Worm (Caenorhabditis elegans) whole organism, mixed stage, embryonic: ENCODE measurements around the gene lpr-3.

Experiments
- M03D4.4 ChIP-seq: sonication (generic microtip); optimal IDR thresholded peaks from 2 replicates; lab custom pipeline; 2017; ENCODE audit warnings: mild to moderate bottlenecking, missing genetic modification characterization, missing compliant biosample characterization
- bed-3 ChIP-seq: fragments of 200-800 bp; sonication (Bioruptor generic); optimal IDR thresholded peaks from 3 replicates; lab custom pipeline; 2018; ENCODE audit warnings: mild to moderate bottlenecking, missing genetic modification characterization, moderate library complexity, missing compliant biosample characterization
- ceh-83 ChIP-seq: fragments of 200-800 bp; sonication (Bioruptor generic); optimal IDR thresholded peaks from 2 replicates; lab custom pipeline; 2018; ENCODE audit warnings: mild to moderate bottlenecking, missing genetic modification characterization, missing compliant biosample characterization
- ces-1 ChIP-seq: fragments of 150-350 bp; optimal IDR thresholded peaks from 2 replicates; lab custom pipeline; 2014; ENCODE audit warnings: missing biosample characterization, missing genetic modification reagents, missing genetic modification characterization
- cnd-1 ChIP-seq: fragments of 200-800 bp; sonication (Bioruptor generic); optimal IDR thresholded peaks from 2 replicates; lab custom pipeline; 2018; ENCODE audit warnings: mild to moderate bottlenecking, missing genetic modification characterization, missing compliant biosample characterization
- drap-1 ChIP-seq: fragments of 200-800 bp; sonication (Bioruptor generic); optimal IDR thresholded peaks from 3 replicates; lab custom pipeline; 2018; ENCODE audit warnings: mild to moderate bottlenecking, missing genetic modification characterization, missing compliant biosample characterization
- elt-1 ChIP-seq: sonication (generic microtip); optimal IDR thresholded peaks from 2 replicates; lab custom pipeline; 2017; ENCODE audit warnings: missing genetic modification characterization, mild to moderate bottlenecking, missing compliant biosample characterization, antibody characterized with exemption, moderate library complexity, borderline replicate concordance; ENCODE audit not compliant: insufficient read depth
- elt-3 ChIP-seq: fragments of 150-350 bp; optimal IDR thresholded peaks from 2 replicates; lab custom pipeline; 2014; ENCODE audit warnings: missing biosample characterization, missing genetic modification characterization
- flh-1 ChIP-seq: fragments of 200-800 bp; sonication (Bioruptor generic); optimal IDR thresholded peaks from 2 replicates; lab custom pipeline; 2018; ENCODE audit warnings: mild to moderate bottlenecking, missing genetic modification characterization, moderate library complexity, missing compliant biosample characterization
- ham-2 ChIP-seq: fragments of 200-800 bp; sonication (Bioruptor generic); optimal IDR thresholded peaks from 2 replicates; lab custom pipeline; 2018; ENCODE audit warnings: mild to moderate bottlenecking, missing genetic modification characterization, missing compliant biosample characterization
- hlh-1 ChIP-seq: fragments of 150-350 bp; optimal IDR thresholded peaks from 2 replicates; lab custom pipeline; 2014; ENCODE audit warnings: missing biosample characterization, missing genetic modification reagents, missing genetic modification characterization
- lin-13 ChIP-seq: fragments of 150-350 bp; optimal IDR thresholded peaks from 2 replicates; lab custom pipeline; 2014; ENCODE audit warnings: missing biosample characterization, missing genetic modification characterization
- lin-32 ChIP-seq: fragments of 200-800 bp; sonication (Bioruptor generic); optimal IDR thresholded peaks from 2 replicates; lab custom pipeline; 2018; ENCODE audit warnings: mild to moderate bottlenecking, missing genetic modification characterization, missing compliant biosample characterization
- lsy-2 ChIP-seq: fragments of 150-350 bp; optimal IDR thresholded peaks from 2 replicates; lab custom pipeline; 2014; ENCODE audit warnings: missing biosample characterization, missing genetic modification characterization
- mab-5 ChIP-seq: fragments of 150-350 bp; optimal IDR thresholded peaks from 2 replicates; lab custom pipeline; 2014; ENCODE audit warnings: missing biosample characterization, missing genetic modification characterization
- mep-1 ChIP-seq: fragments of 150-350 bp; optimal IDR thresholded peaks from 2 replicates; lab custom pipeline; 2017; ENCODE audit warnings: missing biosample characterization, missing genetic modification reagents, missing genetic modification characterization, inconsistent platforms
- mls-2 ChIP-seq: sonication (generic microtip); optimal IDR thresholded peaks from 2 replicates; lab custom pipeline; 2016; ENCODE audit warnings: mild to moderate bottlenecking, missing genetic modification characterization, moderate library complexity, missing compliant biosample characterization
- nhr-2 ChIP-seq: fragments of 150-350 bp; optimal IDR thresholded peaks from 2 replicates; lab custom pipeline; 2014; ENCODE audit warnings: missing biosample characterization, missing genetic modification characterization
- nhr-237 ChIP-seq: fragments of 150-350 bp; optimal IDR thresholded peaks from 2 replicates; lab custom pipeline; 2014; ENCODE audit warnings: missing biosample characterization, missing genetic modification characterization
- nhr-28 ChIP-seq: fragments of 150-350 bp; optimal IDR thresholded peaks from 2 replicates; lab custom pipeline; 2014; ENCODE audit warnings: missing biosample characterization, missing genetic modification characterization
- nhr-76 ChIP-seq: sonication (generic microtip); optimal IDR thresholded peaks from 2 replicates; lab custom pipeline; 2017; ENCODE audit warnings: missing biosample characterization, missing genetic modification characterization
- pha-4 ChIP-seq: fragments of 150-350 bp; optimal IDR thresholded peaks from 2 replicates; lab custom pipeline; 2018; ENCODE audit warnings: missing biosample characterization, missing genetic modification reagents, missing genetic modification characterization
- sem-2 ChIP-seq: fragments of 200-800 bp; sonication (Bioruptor generic); optimal IDR thresholded peaks from 2 replicates; lab custom pipeline; 2018; ENCODE audit warnings: mild to moderate bottlenecking, missing genetic modification characterization, missing compliant biosample characterization
- snpc-4 ChIP-seq: fragments of 150-350 bp; optimal IDR thresholded peaks from 2 replicates; lab custom pipeline; 2014; ENCODE audit warnings: missing biosample characterization, missing genetic modification characterization
- sptf-1 ChIP-seq: sonication (generic microtip); optimal IDR thresholded peaks from 2 replicates; lab custom pipeline; 2017; ENCODE audit warnings: mild to moderate bottlenecking, missing genetic modification characterization, moderate library complexity, missing compliant biosample characterization
- tbx-8 ChIP-seq: fragments of 200-800 bp; sonication (Bioruptor generic); optimal IDR thresholded peaks from 2 replicates; lab custom pipeline; 2018; ENCODE audit warnings: mild to moderate bottlenecking, missing genetic modification characterization, moderate library complexity, missing compliant biosample characterization
- unc-120 ChIP-seq: sonication (generic microtip); optimal IDR thresholded peaks from 2 replicates; lab custom pipeline; 2017; ENCODE audit warnings: missing genetic modification characterization, missing compliant biosample characterization; ENCODE audit not compliant: poor library complexity, severe bottlenecking
- unc-39 ChIP-seq: fragments of 150-350 bp; optimal IDR thresholded peaks from 2 replicates; lab custom pipeline; 2014; ENCODE audit warnings: missing biosample characterization, missing genetic modification characterization
- unc-62 ChIP-seq: fragments of 150-350 bp; optimal IDR thresholded peaks from 2 replicates; lab custom pipeline; 2014; ENCODE audit warnings: missing biosample characterization, missing genetic modification reagents, missing genetic modification characterization
- zip-8 ChIP-seq: fragments of 150-350 bp; optimal IDR thresholded peaks from 2 replicates; lab custom pipeline; 2014; ENCODE audit warnings: missing biosample characterization, missing genetic modification characterization
- ztf-11 ChIP-seq: fragments of 150-350 bp; optimal IDR thresholded peaks from 2 replicates; lab custom pipeline; 2014; ENCODE audit warnings: missing biosample characterization, missing genetic modification characterization

The lpr-3 gene

ce11 chrX:11068334-11068733 lies 11.1 kb downstream of the lpr-3 start, which contains the start of gene apt-9:
Gene apt-9 (plus strand): TSS chrX:11068527.
- TF ChIP-seq nhr-76 (tag; lab: Kevin White, UChicago) (no peak), mab-5 (no peak), lsy-2 (no peak), cnd-1 (no peak), ztf-11 (no peak), ham-2 (GFP tag; lab: Kevin White, UChicago) (no peak), ces-1 (GFP tag; lab: Kevin White, UChicago) (peak; percentile 52)

- TF ChIP-seq M03D4.4 (tag; lab: Kevin White, UChicago) (no peak), sptf-1 (tag; lab: Kevin White, UChicago) (no peak), tbx-8 (GFP tag; lab: Kevin White, UChicago) (no peak), zip-8 (no peak), elt-3 (tag; lab: Kevin White, UChicago) (no peak), nhr-237 (tag; lab: Kevin White, UChicago) (no peak), lin-13 (peak; percentile 22)
Observed at ce11 chrX:11072701-11073100, 15.5 kb downstream of the lpr-3 start.

- no peak for TF ChIP-seq snpc-4 (tag; lab: Kevin White, UChicago)
- no peak for TF ChIP-seq ces-1 (GFP tag; lab: Kevin White, UChicago)
- TF ChIP-seq pha-4 (tag; lab: Kevin White, UChicago), result no peak
- TF ChIP-seq nhr-28 (tag; lab: Kevin White, UChicago), result no peak
- no peak for TF ChIP-seq unc-120
- TF ChIP-seq sem-2, result no peak
- no peak for TF ChIP-seq tbx-8 (GFP tag; lab: Kevin White, UChicago)
- no peak for TF ChIP-seq ceh-83 (GFP tag; lab: Kevin White, UChicago)
- TF ChIP-seq nhr-237 (tag; lab: Kevin White, UChicago), result no peak
- no peak for TF ChIP-seq lsy-2
- TF ChIP-seq sptf-1 (tag; lab: Kevin White, UChicago), result no peak
- TF ChIP-seq ztf-11, result no peak
- TF ChIP-seq lin-13, result no peak
- TF ChIP-seq mls-2 (tag; lab: Kevin White, UChicago), result no peak
- no peak for TF ChIP-seq elt-3 (tag; lab: Kevin White, UChicago)
- no peak for TF ChIP-seq M03D4.4 (tag; lab: Kevin White, UChicago)
- no peak for TF ChIP-seq mep-1
- no peak for TF ChIP-seq nhr-76 (tag; lab: Kevin White, UChicago)
- no peak for TF ChIP-seq drap-1 (GFP tag; lab: Kevin White, UChicago)
Observed at ce11 chrX:11073358-11073757, 16.2 kb downstream of the lpr-3 start, which contains the start of gene W04G3.5. Gene W04G3.5 (plus strand): TSS chrX:11073658.

DNA sequence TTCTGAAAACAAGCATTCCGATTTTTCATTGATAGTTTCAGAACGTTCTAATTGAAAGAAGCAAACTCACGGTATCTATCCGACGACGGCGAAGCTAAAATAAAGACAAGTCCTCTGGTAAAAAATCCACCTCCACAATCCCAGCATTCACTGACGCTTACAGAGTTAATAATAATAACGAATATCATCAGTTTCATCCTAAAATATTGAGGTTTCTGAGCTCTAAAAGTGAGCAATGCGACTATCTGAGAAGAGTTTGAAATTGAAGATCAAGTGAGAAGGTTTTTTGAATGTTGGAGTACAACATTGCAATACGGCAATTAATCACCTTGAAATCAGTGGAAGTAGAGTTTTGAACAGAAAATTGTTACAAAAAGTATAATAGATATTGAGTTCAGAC lies 19.3 kb downstream of the lpr-3 start, which contains the start of gene W04G3.12:
W04G3.12 (minus strand) TSS at position 311 of the 400 bp plus-strand sequence.
- no peak for TF ChIP-seq snpc-4 (tag; lab: Kevin White, UChicago)
- TF ChIP-seq bed-3 (GFP tag; lab: Kevin White, UChicago), result no peak
- no peak for TF ChIP-seq unc-39 (tag; lab: Kevin White, UChicago)
- no peak for TF ChIP-seq unc-62
- no peak for TF ChIP-seq nhr-237 (tag; lab: Kevin White, UChicago)
- no peak for TF ChIP-seq nhr-28 (tag; lab: Kevin White, UChicago)
- no peak for TF ChIP-seq hlh-1 (tag; lab: Kevin White, UChicago)
- TF ChIP-seq flh-1 (GFP tag; lab: Kevin White, UChicago), result no peak
- no peak for TF ChIP-seq elt-3 (tag; lab: Kevin White, UChicago)
- no peak for TF ChIP-seq elt-1
- TF ChIP-seq unc-120, result no peak
- TF ChIP-seq ham-2 (GFP tag; lab: Kevin White, UChicago), result no peak
- no peak for TF ChIP-seq lin-32 (GFP tag; lab: Kevin White, UChicago)
- TF ChIP-seq zip-8, result no peak
- no peak for TF ChIP-seq lin-13
- TF ChIP-seq drap-1 (GFP tag; lab: Kevin White, UChicago), result no peak
- TF ChIP-seq M03D4.4 (tag; lab: Kevin White, UChicago), result no peak
- TF ChIP-seq pha-4 (tag; lab: Kevin White, UChicago), result no peak
- TF ChIP-seq, all 35 proteins: peak for 0

ce11 chrX:11078150-11078549 lies 20.9 kb downstream of the lpr-3 start, which contains the start of gene W04G3.10:
Gene W04G3.10 (minus strand): TSS chrX:11078250.
- TF ChIP-seq sem-2, result no peak
- TF ChIP-seq bed-3 (GFP tag; lab: Kevin White, UChicago), result no peak
- TF ChIP-seq nhr-2 (tag; lab: Kevin White, UChicago), result no peak
- TF ChIP-seq M03D4.4 (tag; lab: Kevin White, UChicago), result no peak
- TF ChIP-seq unc-62, result no peak
- TF ChIP-seq lin-32 (GFP tag; lab: Kevin White, UChicago), result no peak
- TF ChIP-seq sptf-1 (tag; lab: Kevin White, UChicago), result no peak
- no peak for TF ChIP-seq ham-2 (GFP tag; lab: Kevin White, UChicago)
- no peak for TF ChIP-seq zip-8
- no peak for TF ChIP-seq drap-1 (GFP tag; lab: Kevin White, UChicago)
- no peak for TF ChIP-seq tbx-8 (GFP tag; lab: Kevin White, UChicago)
- no peak for TF ChIP-seq cnd-1
- TF ChIP-seq elt-3 (tag; lab: Kevin White, UChicago), result no peak
- TF ChIP-seq ces-1 (GFP tag; lab: Kevin White, UChicago), result no peak
- no peak for TF ChIP-seq hlh-1 (tag; lab: Kevin White, UChicago)
- no peak for TF ChIP-seq flh-1 (GFP tag; lab: Kevin White, UChicago)
- TF ChIP-seq mab-5, result no peak
- TF ChIP-seq lsy-2, result no peak
- no peak for TF ChIP-seq unc-120
